Fruit fly (Drosophila melanogaster) whole organism, prepupa: ENCODE measurements around the gene CG44004.

Source experiments
- Blimp-1 ChIP-seq: fragments of 200-800 bp; sonication (Bioruptor generic); optimal IDR thresholded peaks from 3 replicates; lab custom pipeline; 2017; ENCODE audit warnings: missing biosample characterization, missing genetic modification characterization, mild to moderate bottlenecking, moderate library complexity, missing genetic modification reagents
- CG10631 ChIP-seq: fragments of 200-800 bp; sonication (Bioruptor generic); optimal IDR thresholded peaks from 2 replicates; lab custom pipeline; 2016; ENCODE audit warnings: missing biosample characterization, missing genetic modification characterization
- CG11294 ChIP-seq: fragments of 200-800 bp; sonication (Bioruptor generic); IDR thresholded peaks from 2 replicates; pipeline ENCODE4 v1.3.6; 2022; ENCODE audit warnings: missing biosample characterization, missing genetic modification characterization
- CG15336 ChIP-seq: fragments of 200-800 bp; sonication (Bioruptor generic); IDR thresholded peaks from 2 replicates; pipeline ENCODE4 v1.3.6; 2022; ENCODE audit warnings: missing biosample characterization, missing genetic modification characterization
- CG16779 ChIP-seq: fragments of 200-800 bp; sonication (Bioruptor generic); optimal IDR thresholded peaks from 3 replicates; lab custom pipeline; 2017; ENCODE audit warnings: missing biosample characterization, mild to moderate bottlenecking, missing genetic modification characterization
- CG3032 ChIP-seq: fragments of 200-800 bp; optimal IDR thresholded peaks from 2 replicates; lab custom pipeline; 2019; ENCODE audit warnings: missing biosample characterization, mild to moderate bottlenecking, missing genetic modification characterization, moderate library complexity
- CG31627 ChIP-seq: fragments of 200-800 bp; sonication (Bioruptor generic); optimal IDR thresholded peaks from 3 replicates; lab custom pipeline; 2016; ENCODE audit warnings: missing biosample characterization, missing genetic modification characterization
- CG32006 ChIP-seq: fragments of 200-800 bp; sonication (Bioruptor generic); optimal IDR thresholded peaks from 3 replicates; lab custom pipeline; 2017; ENCODE audit warnings: missing biosample characterization, mild to moderate bottlenecking, missing genetic modification characterization
- CG34406 ChIP-seq: fragments of 200-800 bp; sonication (Bioruptor generic); optimal IDR thresholded peaks from 3 replicates; lab custom pipeline; 2016; ENCODE audit warnings: missing biosample characterization, missing genetic modification characterization
- CG4318 ChIP-seq: fragments of 200-800 bp; sonication (Bioruptor generic); optimal IDR thresholded peaks from 3 replicates; lab custom pipeline; 2017; ENCODE audit warnings: missing biosample characterization, mild to moderate bottlenecking, missing genetic modification characterization
- CG6276 ChIP-seq: fragments of 200-800 bp; sonication (Bioruptor generic); optimal IDR thresholded peaks from 2 replicates; lab custom pipeline; 2017; ENCODE audit warnings: missing biosample characterization, mild to moderate bottlenecking, missing genetic modification characterization
- CG6792 ChIP-seq: fragments of 200-800 bp; sonication (Bioruptor generic); optimal IDR thresholded peaks from 3 replicates; lab custom pipeline; 2016; ENCODE audit warnings: missing biosample characterization, missing genetic modification characterization
- CG6808 ChIP-seq: fragments of 200-800 bp; sonication (Bioruptor generic); optimal IDR thresholded peaks from 3 replicates; lab custom pipeline; 2017; ENCODE audit warnings: missing biosample characterization, missing genetic modification characterization, mild to moderate bottlenecking, moderate library complexity, missing genetic modification reagents
- CG7368 ChIP-seq: fragments of 200-800 bp; sonication (Bioruptor generic); optimal IDR thresholded peaks from 3 replicates; lab custom pipeline; 2016; ENCODE audit warnings: missing biosample characterization, missing genetic modification characterization
- CG8119 ChIP-seq: fragments of 200-800 bp; sonication (Bioruptor generic); IDR thresholded peaks from 3 replicates; pipeline ENCODE4 v1.3.6; 2022; ENCODE audit warnings: missing biosample characterization, missing genetic modification characterization
- CG8319 ChIP-seq: fragments of 200-800 bp; sonication (Bioruptor generic); optimal IDR thresholded peaks from 3 replicates; lab custom pipeline; 2016; ENCODE audit warnings: missing biosample characterization, missing genetic modification characterization
- CG9139 ChIP-seq: fragments of 200-800 bp; sonication (Bioruptor generic); optimal IDR thresholded peaks from 3 replicates; lab custom pipeline; 2017; ENCODE audit warnings: missing biosample characterization, mild to moderate bottlenecking, missing genetic modification characterization
- Eip75B ChIP-seq: fragments of 200-800 bp; sonication (Bioruptor generic); optimal IDR thresholded peaks from 3 replicates; lab custom pipeline; 2016; ENCODE audit warnings: missing biosample characterization, missing genetic modification characterization
- Eip78C ChIP-seq: fragments of 200-800 bp; sonication (Bioruptor generic); peaks from one replicate; lab custom pipeline; 2016; ENCODE audit warnings: missing biosample characterization, missing genetic modification characterization
- Ets21C ChIP-seq: fragments of 200-800 bp; sonication (Bioruptor generic); optimal IDR thresholded peaks from 3 replicates; lab custom pipeline; 2016; ENCODE audit warnings: missing biosample characterization, missing genetic modification characterization
- Ets96B ChIP-seq: fragments of 200-800 bp; optimal IDR thresholded peaks from 2 replicates; lab custom pipeline; 2019; ENCODE audit warnings: missing biosample characterization, mild to moderate bottlenecking, missing genetic modification characterization, moderate library complexity
- Hr38 ChIP-seq: sonication (Bioruptor generic); optimal IDR thresholded peaks from 2 replicates; lab custom pipeline; 2016; ENCODE audit warnings: missing biosample characterization, missing genetic modification characterization
- Hr39 ChIP-seq: fragments of 200-800 bp; sonication (Bioruptor generic); optimal IDR thresholded peaks from 2 replicates; lab custom pipeline; 2016; ENCODE audit warnings: missing biosample characterization, missing genetic modification characterization
- Hr4 ChIP-seq: fragments of 200-800 bp; sonication (Bioruptor generic); optimal IDR thresholded peaks from 3 replicates; lab custom pipeline; 2016; ENCODE audit warnings: missing biosample characterization, missing genetic modification characterization
- Lpt ChIP-seq: fragments of 200-800 bp; sonication (Bioruptor generic); optimal IDR thresholded peaks from 3 replicates; lab custom pipeline; 2016; ENCODE audit warnings: missing biosample characterization, missing genetic modification characterization
- Smox ChIP-seq: fragments of 200-800 bp; sonication (Bioruptor generic); optimal IDR thresholded peaks from 3 replicates; lab custom pipeline; 2016; ENCODE audit warnings: missing biosample characterization, missing genetic modification characterization
- Sox102F ChIP-seq: fragments of 200-800 bp; sonication (Bioruptor generic); optimal IDR thresholded peaks from 2 replicates; lab custom pipeline; 2016; ENCODE audit warnings: missing biosample characterization, mild to moderate bottlenecking, missing genetic modification characterization
- Sox15 ChIP-seq: fragments of 200-800 bp; sonication (Bioruptor generic); optimal IDR thresholded peaks from 3 replicates; lab custom pipeline; 2016; ENCODE audit warnings: missing biosample characterization, missing genetic modification characterization
- acj6 ChIP-seq: fragments of 200-800 bp; sonication (Bioruptor generic); optimal IDR thresholded peaks from 3 replicates; lab custom pipeline; 2016; ENCODE audit warnings: missing biosample characterization, missing genetic modification characterization
- cyc ChIP-seq: fragments of 200-800 bp; sonication (Bioruptor generic); optimal IDR thresholded peaks from 3 replicates; lab custom pipeline; 2016; ENCODE audit warnings: missing biosample characterization, missing genetic modification characterization
- dac ChIP-seq: fragments of 200-800 bp; sonication (Bioruptor generic); optimal IDR thresholded peaks from 2 replicates; lab custom pipeline; 2017; ENCODE audit warnings: missing biosample characterization, mild to moderate bottlenecking, missing genetic modification characterization
- dsx ChIP-seq: fragments of 200-800 bp; optimal IDR thresholded peaks from 3 replicates; lab custom pipeline; 2019; ENCODE audit warnings: missing biosample characterization, mild to moderate bottlenecking, missing genetic modification characterization, moderate library complexity; ENCODE audit not compliant: poor library complexity, severe bottlenecking
- eg ChIP-seq: fragments of 200-800 bp; sonication (Bioruptor generic); IDR thresholded peaks from 3 replicates; pipeline ENCODE4 v1.3.6; 2022; ENCODE audit warnings: missing biosample characterization, missing genetic modification characterization
- esn ChIP-seq: fragments of 200-800 bp; sonication (Bioruptor generic); optimal IDR thresholded peaks from 2 replicates; lab custom pipeline; 2016; ENCODE audit warnings: missing biosample characterization, mild to moderate bottlenecking, missing genetic modification characterization, moderate library complexity
- fd59A ChIP-seq: fragments of 200-800 bp; sonication (Bioruptor generic); optimal IDR thresholded peaks from 2 replicates; lab custom pipeline; 2017; ENCODE audit warnings: missing biosample characterization, mild to moderate bottlenecking, missing genetic modification characterization, missing genetic modification reagents
- fd85E ChIP-seq: fragments of 200-800 bp; sonication (Bioruptor generic); optimal IDR thresholded peaks from 3 replicates; lab custom pipeline; 2016; ENCODE audit warnings: missing biosample characterization, missing genetic modification characterization
- lz ChIP-seq: fragments of 200-800 bp; sonication (Bioruptor generic); optimal IDR thresholded peaks from 3 replicates; lab custom pipeline; 2016; ENCODE audit warnings: missing biosample characterization, missing genetic modification characterization
- spab ChIP-seq: fragments of 200-800 bp; sonication (Bioruptor generic); optimal IDR thresholded peaks from 2 replicates; lab custom pipeline; 2017; ENCODE audit warnings: missing biosample characterization, mild to moderate bottlenecking, missing genetic modification characterization, missing genetic modification reagents
- ss ChIP-seq, 2 experiments: fragments of 200-800 bp; sonication (Bioruptor generic); optimal IDR thresholded peaks; 2 replicates in 1 of 2; 3 replicates in 1 of 2; lab custom pipeline; 2017 to 2018; ENCODE audit warnings: mild to moderate bottlenecking in 2 of 2, missing biosample characterization in 2 of 2, missing genetic modification characterization in 2 of 2, moderate library complexity in 1 of 2
- svp ChIP-seq: fragments of 200-800 bp; sonication (Bioruptor generic); peaks from one replicate; lab custom pipeline; 2016; ENCODE audit warnings: missing biosample characterization, missing genetic modification characterization

Gene CG44004

DNA sequence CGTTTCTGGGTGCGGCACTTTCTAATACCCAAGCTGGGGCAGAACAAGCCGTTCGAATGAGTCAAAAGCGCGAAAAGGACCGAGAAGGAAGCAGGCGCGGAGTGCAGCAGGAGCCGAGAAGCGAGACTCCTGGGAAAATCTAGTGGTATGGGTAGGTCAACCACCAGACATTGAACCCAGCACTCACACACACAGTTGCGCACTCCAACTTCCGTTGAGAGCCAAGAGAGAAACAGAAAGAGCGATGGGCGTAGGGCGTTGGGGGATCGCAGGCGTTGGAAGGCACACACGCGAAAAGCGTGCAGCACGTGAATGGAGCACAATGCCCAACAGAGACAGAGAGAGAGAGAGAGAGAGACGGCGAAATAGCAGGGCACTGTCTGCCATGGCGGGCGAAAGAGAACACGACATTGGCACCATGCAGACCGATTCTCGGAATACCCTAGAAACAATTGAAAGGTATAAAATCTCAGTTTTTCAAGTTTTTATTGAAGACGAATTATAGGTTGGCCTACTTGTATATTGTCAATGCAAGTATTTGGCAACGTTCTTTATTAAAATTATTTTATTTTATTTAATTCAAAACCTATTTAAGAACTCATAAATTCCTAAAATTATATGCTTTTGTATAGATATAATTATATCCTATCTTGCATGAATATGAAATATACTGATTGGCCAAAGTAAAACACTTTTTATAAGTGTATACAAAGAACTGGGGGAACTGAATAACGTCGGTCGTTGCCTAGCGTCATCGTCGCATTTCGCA is 4.2 kb upstream of the CG44004 start (continued):
- TF ChIP-seq CG8319 (GFP tag; lab: Kevin White, UChicago) (peak; percentile 64), CG16779 (tag; lab: Kevin White, UChicago) (peak; percentile 96), Blimp-1 (GFP tag; lab: Kevin White, UChicago) (peak; percentile 57), Sox15 (GFP tag; lab: Kevin White, UChicago) (peak; percentile 86), CG32006 (GFP tag; lab: Kevin White, UChicago) (peak; percentile 98), Hr38 (GFP tag; lab: Kevin White, UChicago) (no peak), fd85E (GFP tag; lab: Kevin White, UChicago) (peak; percentile 18), dsx (peak; percentile 96), Eip78C (GFP tag; lab: Kevin White, UChicago) (peak; percentile 96), CG7368 (peak; percentile 80), CG11294 (peak; percentile 86; the same call in 1 of the 2 replicates), dac (GFP tag; lab: Kevin White, UChicago) (peak; percentile 87), Ets21C (GFP tag; lab: Kevin White, UChicago) (no peak), esn (GFP tag; lab: Kevin White, UChicago) (peak; percentile 67), svp (peak; percentile 82), CG8119 (peak; percentile 97), fd59A (peak; percentile 94), acj6 (GFP tag; lab: Kevin White, UChicago) (peak; percentile 92), CG10631 (GFP tag; lab: Kevin White, UChicago) (peak; percentile 97), CG31627 (peak; percentile 43), eg (GFP tag; lab: Robert Waterston, UW) (peak; percentile 90), Ets96B (tag; lab: Kevin White, UChicago) (peak; percentile 97), cyc (GFP tag; lab: Kevin White, UChicago) (peak; percentile 56)

DNA sequence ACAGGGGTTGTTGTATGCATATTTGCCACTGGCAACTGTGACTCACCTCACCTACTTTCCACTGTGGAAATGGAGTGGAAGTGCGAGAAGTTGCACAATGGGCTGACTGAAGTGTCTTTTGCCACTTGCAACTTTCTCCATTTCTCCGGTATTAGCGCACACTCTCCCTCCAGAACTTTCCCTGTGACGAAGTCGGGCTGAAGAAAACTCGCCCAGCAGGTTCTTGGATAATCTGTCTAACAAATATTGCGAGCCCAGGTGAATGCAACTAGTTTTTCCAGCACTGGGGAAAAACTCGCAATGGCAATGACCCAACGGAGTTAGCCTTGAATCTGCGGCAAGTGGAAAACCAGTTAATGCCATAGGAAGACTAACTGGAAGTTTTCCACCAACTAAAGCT is 3.0 kb upstream of the CG44004 start:
- TF ChIP-seq CG32006 (GFP tag; lab: Kevin White, UChicago) (peak; percentile 31), CG3032 (tag; lab: Kevin White, UChicago) (no peak), Lpt (GFP tag; lab: Kevin White, UChicago) (no peak), esn (GFP tag; lab: Kevin White, UChicago) (no peak), lz (no peak), CG8119 (no peak), Hr4 (GFP tag; lab: Kevin White, UChicago) (no peak), CG34406 (GFP tag; lab: Kevin White, UChicago) (no peak), CG15336 (peak; percentile 27; the same call in 1 of the 2 replicates), CG6792 (GFP tag; lab: Kevin White, UChicago) (no peak), spab (no peak), CG4318 (GFP tag; lab: Kevin White, UChicago) (no peak), Sox102F (no peak), Smox (no peak), Hr39 (GFP tag; lab: Kevin White, UChicago) (no peak), Sox15 (GFP tag; lab: Kevin White, UChicago) (no peak), fd59A (no peak), CG9139 (GFP tag; lab: Kevin White, UChicago) (no peak), ss (GFP tag; optimal IDR thresholded peaks at IDR 0.05; lab: Kevin White, UChicago) (peak in 1 of 2 experiments; percentile 4), Ets96B (tag; lab: Kevin White, UChicago) (no peak), Eip75B (peak; percentile 4), Ets21C (GFP tag; lab: Kevin White, UChicago) (no peak), CG6808 (GFP tag; lab: Kevin White, UChicago) (no peak), CG6276 (GFP tag; lab: Kevin White, UChicago) (peak; percentile 39)
